Fruit fly (Drosophila melanogaster): ENCODE measurements around the gene CG43254.

The CG43254 gene

dm6 chr3R:7739463-7739862 lies at the start of gene CG43254:
Gene CG43254, minus strand, starts transcription at chr3R:7739563.
- no peak for TF ChIP-seq psq (optimal IDR thresholded peaks at IDR 0.05)
- no peak for TF ChIP-seq Dll (optimal IDR thresholded peaks at IDR 0.05)
- no peak for TF ChIP-seq usp (GFP tag; optimal IDR thresholded peaks at IDR 0.05)
- no peak for TF ChIP-seq CG8478 (optimal IDR thresholded peaks at IDR 0.05)
- TF ChIP-seq pan (optimal IDR thresholded peaks at IDR 0.05), result no peak

- TF ChIP-seq pan (optimal IDR thresholded peaks at IDR 0.05) (no peak), EcR (GFP tag; optimal IDR thresholded peaks at IDR 0.05) (no peak), usp (GFP tag; optimal IDR thresholded peaks at IDR 0.05) (no peak), CG8478 (optimal IDR thresholded peaks at IDR 0.05) (no peak), psq (optimal IDR thresholded peaks at IDR 0.05) (no peak), Dll (optimal IDR thresholded peaks at IDR 0.05) (no peak)
These were observed 48.5 kb upstream of the CG43254 start, which contains the start of gene CG18748 for dm6 chr3R:7787899-7788298. Gene CG18748, minus strand, starts transcription at chr3R:7787923.

- TF ChIP-seq CG8478 (optimal IDR thresholded peaks at IDR 0.05) (no peak), psq (optimal IDR thresholded peaks at IDR 0.05) (no peak), pan (optimal IDR thresholded peaks at IDR 0.05) (no peak), EcR (GFP tag; optimal IDR thresholded peaks at IDR 0.05) (no peak), Dll (optimal IDR thresholded peaks at IDR 0.05) (no peak), usp (GFP tag; optimal IDR thresholded peaks at IDR 0.05) (no peak)
These were observed 46.4 kb upstream of the CG43254 start, which contains the start of gene CG18745 for dm6 chr3R:7785784-7786183. Gene CG18745, minus strand, starts transcription at chr3R:7786119.

DNA sequence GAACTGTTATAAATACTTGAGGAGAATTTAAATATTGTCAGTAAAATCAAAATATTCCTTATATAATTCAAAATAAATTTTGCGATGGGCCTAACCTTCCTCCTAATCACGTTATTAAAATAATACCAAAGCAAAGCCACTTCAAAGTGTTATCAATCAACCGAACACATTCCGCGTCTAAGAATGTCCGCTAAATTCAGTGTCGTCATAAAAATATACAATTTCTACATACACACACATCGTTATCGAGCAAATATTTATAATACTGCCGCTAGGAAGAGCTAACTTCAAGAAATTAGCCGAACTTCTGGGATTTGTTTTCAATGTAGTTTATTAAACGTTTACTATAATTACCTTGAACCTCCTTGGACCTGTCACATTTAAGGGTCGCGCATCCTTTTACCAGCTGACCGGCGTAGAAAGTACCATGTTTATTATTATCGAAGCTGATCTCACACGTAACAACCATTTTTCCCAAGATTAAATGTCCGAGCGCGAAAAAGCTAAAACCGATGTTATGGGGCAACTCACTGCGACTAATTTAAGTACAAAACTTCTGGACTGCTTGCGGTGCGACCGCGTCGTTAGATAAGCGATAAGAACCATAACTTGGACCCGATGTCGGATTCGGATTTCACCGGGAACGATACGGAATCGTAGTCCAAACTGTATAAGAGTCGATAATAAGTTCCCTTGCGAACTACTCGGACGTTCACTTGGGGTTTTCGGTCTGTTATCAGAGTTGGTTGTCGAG lies 43.7 kb upstream of the CG43254 start, which contains the start of gene CG18747:
CG18747 (minus strand) TSS at position 514 of the 754 bp plus-strand sequence.
- TF ChIP-seq CG8478 (optimal IDR thresholded peaks at IDR 0.05) (no peak), usp (GFP tag; optimal IDR thresholded peaks at IDR 0.05) (no peak), EcR (GFP tag; optimal IDR thresholded peaks at IDR 0.05) (no peak), psq (optimal IDR thresholded peaks at IDR 0.05) (no peak), Dll (optimal IDR thresholded peaks at IDR 0.05) (no peak), pan (optimal IDR thresholded peaks at IDR 0.05) (no peak)

dm6 chr3R:7779620-7780019 lies 40.3 kb upstream of the CG43254 start:
- TF ChIP-seq CG8478 (optimal IDR thresholded peaks at IDR 0.05) (no peak), EcR (GFP tag; optimal IDR thresholded peaks at IDR 0.05) (no peak)

dm6 chr3R:7771656-7772055 lies 32.3 kb upstream of the CG43254 start, which contains the start of gene CG11286:
Gene CG11286, minus strand, starts transcription at chr3R:7771756.
- TF ChIP-seq pan (optimal IDR thresholded peaks at IDR 0.05) (no peak), EcR (GFP tag; optimal IDR thresholded peaks at IDR 0.05) (no peak), psq (optimal IDR thresholded peaks at IDR 0.05) (no peak), Dll (optimal IDR thresholded peaks at IDR 0.05) (no peak), usp (GFP tag; optimal IDR thresholded peaks at IDR 0.05) (no peak), CG8478 (optimal IDR thresholded peaks at IDR 0.05) (no peak)

dm6 chr3R:7760970-7761558 lies 21.7 kb upstream of the CG43254 start:
- TF ChIP-seq pan (optimal IDR thresholded peaks at IDR 0.05), result no peak
- no peak for TF ChIP-seq Dll (optimal IDR thresholded peaks at IDR 0.05)
- no peak for TF ChIP-seq usp (GFP tag; optimal IDR thresholded peaks at IDR 0.05)
- TF ChIP-seq psq (optimal IDR thresholded peaks at IDR 0.05), result no peak
- no peak for TF ChIP-seq CG8478 (optimal IDR thresholded peaks at IDR 0.05)
- TF ChIP-seq EcR (GFP tag; optimal IDR thresholded peaks at IDR 0.05), result no peak

dm6 chr3R:7759486-7759885 lies 20.1 kb upstream of the CG43254 start, which contains the start of gene Sp7:
Gene Sp7, plus strand, starts transcription at chr3R:7759786.
- TF ChIP-seq usp (GFP tag; optimal IDR thresholded peaks at IDR 0.05) (no peak), psq (optimal IDR thresholded peaks at IDR 0.05) (no peak), Dll (optimal IDR thresholded peaks at IDR 0.05) (no peak), pan (optimal IDR thresholded peaks at IDR 0.05) (no peak), EcR (GFP tag; optimal IDR thresholded peaks at IDR 0.05) (no peak), CG8478 (optimal IDR thresholded peaks at IDR 0.05) (no peak)

- TF ChIP-seq CG8478 (optimal IDR thresholded peaks at IDR 0.05), result no peak
- TF ChIP-seq EcR (GFP tag; optimal IDR thresholded peaks at IDR 0.05), result no peak
- TF ChIP-seq usp (GFP tag; optimal IDR thresholded peaks at IDR 0.05), result no peak
- TF ChIP-seq psq (optimal IDR thresholded peaks at IDR 0.05), result no peak
- no peak for TF ChIP-seq Dll (optimal IDR thresholded peaks at IDR 0.05)
- TF ChIP-seq pan (optimal IDR thresholded peaks at IDR 0.05), result no peak
These were observed 18.5 kb upstream of the CG43254 start, which contains the start of gene CG10919 for dm6 chr3R:7757822-7758221. Gene CG10919, plus strand, starts transcription at chr3R:7758122.

- TF ChIP-seq CG8478 (optimal IDR thresholded peaks at IDR 0.05) (peak; percentile 34), psq (optimal IDR thresholded peaks at IDR 0.05) (no peak), usp (GFP tag; optimal IDR thresholded peaks at IDR 0.05) (no peak), Dll (optimal IDR thresholded peaks at IDR 0.05) (no peak), EcR (GFP tag; optimal IDR thresholded peaks at IDR 0.05) (no peak)
These were observed 14.2 kb upstream of the CG43254 start for dm6 chr3R:7753518-7753917.

dm6 chr3R:7749993-7750392 lies 10.6 kb upstream of the CG43254 start, which contains the start of gene pyd3:
Gene pyd3, minus strand, starts transcription at chr3R:7750079.
- TF ChIP-seq Dll (optimal IDR thresholded peaks at IDR 0.05) (no peak), CG8478 (optimal IDR thresholded peaks at IDR 0.05) (no peak), psq (optimal IDR thresholded peaks at IDR 0.05) (no peak), pan (optimal IDR thresholded peaks at IDR 0.05) (no peak), usp (GFP tag; optimal IDR thresholded peaks at IDR 0.05) (no peak), EcR (GFP tag; optimal IDR thresholded peaks at IDR 0.05) (no peak)

- TF ChIP-seq Dll (optimal IDR thresholded peaks at IDR 0.05) (no peak), pan (optimal IDR thresholded peaks at IDR 0.05) (no peak), CG8478 (optimal IDR thresholded peaks at IDR 0.05) (no peak), EcR (GFP tag; optimal IDR thresholded peaks at IDR 0.05) (no peak), psq (optimal IDR thresholded peaks at IDR 0.05) (no peak), usp (GFP tag; optimal IDR thresholded peaks at IDR 0.05) (no peak)
These were observed 17.2 kb downstream of the CG43254 start, which contains the start of gene CG2616 for dm6 chr3R:7722117-7722516. Gene CG2616, plus strand, starts transcription at chr3R:7722417.

Measured in whole organism.